Fruit fly (Drosophila melanogaster): ENCODE measurements around the gene CG1737.
A peak's percentile ranks its signal among the peaks of the same experiment; 100 is the strongest.

The CG1737 gene

DNA sequence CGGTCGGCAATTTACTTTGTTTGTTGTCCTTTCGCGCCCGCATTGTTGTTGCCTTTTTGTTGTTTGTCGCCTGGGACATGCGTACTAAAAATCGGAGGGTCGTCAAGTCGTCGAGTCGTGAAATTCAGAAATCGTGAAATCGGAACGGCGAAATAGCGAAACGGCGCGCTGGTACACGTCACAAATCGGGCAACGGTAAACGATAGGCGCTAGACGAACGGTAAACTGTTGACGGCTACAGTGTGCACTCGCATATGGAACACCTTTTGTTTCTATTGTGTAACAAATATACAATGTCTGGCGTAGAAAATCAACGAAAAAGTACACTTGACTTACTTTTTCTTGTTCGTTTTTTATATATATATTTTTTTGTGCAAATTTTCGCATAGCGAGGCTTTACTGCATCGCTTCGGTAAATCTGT, 33.6 kb downstream of the CG1737 start (continued):
- TF ChIP-seq Hr3 (GFP tag; optimal IDR thresholded peaks at IDR 0.05) (peak; percentile 60), salm (tag; optimal IDR thresholded peaks at IDR 0.05) (no peak), Aef1 (GFP tag; IDR thresholded peaks at IDR 0.05) (peak; percentile 77), Taf1 (GFP tag; IDR thresholded peaks at IDR 0.05) (peak; percentile 84), stwl (tag; optimal IDR thresholded peaks at IDR 0.05) (no peak), fd3F (GFP tag; optimal IDR thresholded peaks at IDR 0.05) (peak; percentile 73), Hand (GFP tag; optimal IDR thresholded peaks at IDR 0.05) (peak; percentile 77), CG12659 (GFP tag; optimal IDR thresholded peaks at IDR 0.05) (peak; percentile 71), Hey (tag; optimal IDR thresholded peaks at IDR 0.05) (no peak), CG6689 (GFP tag; IDR thresholded peaks at IDR 0.05) (peak; percentile 66), CG3065 (GFP tag; optimal IDR thresholded peaks at IDR 0.05) (no peak), CG7963 (GFP tag; IDR thresholded peaks at IDR 0.05; ENCODE audit: partially characterized antibody) (no peak), chif (GFP tag; optimal IDR thresholded peaks at IDR 0.05) (peak in 1 of 2 experiments; percentile 26), amos (GFP tag; IDR thresholded peaks at IDR 0.05; ENCODE audit: partially characterized antibody) (no peak), HmgZ (tag; optimal IDR thresholded peaks at IDR 0.05) (peak; percentile 42), Hr39 (optimal IDR thresholded peaks at IDR 0.05) (no peak), ken (GFP tag; IDR thresholded peaks at IDR 0.05) (peak; percentile 74), Atf-2 (GFP tag; optimal IDR thresholded peaks at IDR 0.05) (peak; percentile 22), fd102C (GFP tag; optimal IDR thresholded peaks at IDR 0.05) (no peak), yki (optimal IDR thresholded peaks at IDR 0.05) (no peak), GATAe (GFP tag; conservative IDR thresholded peaks at IDR 0.05) (0 out of 2 replicates have a peak, but pooled peaks have one; percentile 21), CG16863 (GFP tag; optimal IDR thresholded peaks at IDR 0.05) (no peak), Dp (GFP tag; optimal IDR thresholded peaks at IDR 0.05) (no peak), nmo (GFP tag; optimal IDR thresholded peaks at IDR 0.05) (peak; percentile 54), br (optimal IDR thresholded peaks at IDR 0.05) (no peak), MTF-1 (GFP tag; optimal IDR thresholded peaks at IDR 0.05; ENCODE audit: borderline replicate concordance) (peak; percentile 9), CG17385 (GFP tag; optimal IDR thresholded peaks at IDR 0.05) (peak; percentile 65), CG6813 (GFP tag; optimal IDR thresholded peaks at IDR 0.05) (peak; percentile 68), CG1529 (GFP tag; optimal IDR thresholded peaks at IDR 0.05) (no peak), crc (GFP tag; optimal IDR thresholded peaks at IDR 0.05) (peak; percentile 10), CG5180 (GFP tag; optimal IDR thresholded peaks at IDR 0.05) (no peak), ERR (GFP tag; optimal IDR thresholded peaks at IDR 0.05) (peak; percentile 2), CG11560 (tag; IDR thresholded peaks at IDR 0.05) (peak; percentile 77; the same call in 2 of the 3 replicates), en (GFP tag; optimal IDR thresholded peaks at IDR 0.05) (no peak), YL-1 (GFP tag; optimal IDR thresholded peaks at IDR 0.05) (no peak), lmd (GFP tag; IDR thresholded peaks at IDR 0.05) (peak; percentile 80), Sox102F (GFP tag; optimal IDR thresholded peaks at IDR 0.05) (peak; percentile 60), fd96Cb (tag; optimal IDR thresholded peaks at IDR 0.05) (peak; percentile 36), CG17829 (tag; optimal IDR thresholded peaks at IDR 0.05) (peak; percentile 32), Mad (GFP tag; optimal IDR thresholded peaks at IDR 0.05) (no peak), al (GFP tag; IDR thresholded peaks at IDR 0.05) (peak; percentile 74), Spps (tag; optimal IDR thresholded peaks at IDR 0.05) (no peak), CG12104 (GFP tag; optimal IDR thresholded peaks at IDR 0.05) (no peak), CG12219 (GFP tag; optimal IDR thresholded peaks at IDR 0.05) (peak; percentile 30), fru (optimal IDR thresholded peaks at IDR 0.05) (no peak), CG9609 (GFP tag; optimal IDR thresholded peaks at IDR 0.05) (no peak), CG9797 (GFP tag; optimal IDR thresholded peaks at IDR 0.05) (no peak), sr (GFP tag; IDR thresholded peaks at IDR 0.05) (no peak), CG30020 (tag; optimal IDR thresholded peaks at IDR 0.05) (no peak), CG12236 (GFP tag; optimal IDR thresholded peaks at IDR 0.05) (no peak), Nf-YB (GFP tag; optimal IDR thresholded peaks at IDR 0.05) (no peak), zfh2 (GFP tag; optimal IDR thresholded peaks at IDR 0.05) (peak; percentile 49), CG4404 (GFP tag; IDR thresholded peaks at IDR 0.05) (peak; percentile 62)
